Worm (Caenorhabditis elegans): ENCODE measurements around the gene nlp-16.

nlp-16 gene

ce11 chrIV:6294081-6294480 is 34.4 kb upstream of the nlp-16 start, which contains the start of gene hil-2 (continued):
- TF ChIP-seq C16A3.4 (tag; optimal IDR thresholded peaks at IDR 0.05) (peak; percentile 4), ces-1 (GFP tag; optimal IDR thresholded peaks at IDR 0.05) (no peak), pag-3 (tag; optimal IDR thresholded peaks at IDR 0.05; ENCODE audit: borderline replicate concordance, insufficient read depth) (no peak), mdl-1 (tag; optimal IDR thresholded peaks at IDR 0.05) (no peak), nhr-11 (tag; optimal IDR thresholded peaks at IDR 0.05) (no peak), efl-3 (GFP tag; optimal IDR thresholded peaks at IDR 0.05) (no peak), lin-15B (tag; optimal IDR thresholded peaks at IDR 0.05) (no peak), sox-4 (tag; optimal IDR thresholded peaks at IDR 0.05) (no peak), C34B4.2 (tag; optimal IDR thresholded peaks at IDR 0.05) (no peak), hpl-2 (GFP tag; optimal IDR thresholded peaks at IDR 0.05) (no peak), dpl-1 (GFP tag; optimal IDR thresholded peaks at IDR 0.05) (peak in 1 of 3 experiments; percentile 13), jun-1 (tag; optimal IDR thresholded peaks at IDR 0.05) (no peak), skn-1 (tag; optimal IDR thresholded peaks at IDR 0.05) (no peak), mef-2 (tag; optimal IDR thresholded peaks at IDR 0.05) (no peak), nhr-47 (tag; optimal IDR thresholded peaks at IDR 0.05) (peak; percentile 23), fkh-8 (tag; optimal IDR thresholded peaks at IDR 0.05) (no peak), lin-39 (tag; optimal IDR thresholded peaks at IDR 0.05) (no peak), unc-130 (tag; optimal IDR thresholded peaks at IDR 0.05) (no peak), lsy-2 (tag; optimal IDR thresholded peaks at IDR 0.05) (no peak), alr-1 (tag; optimal IDR thresholded peaks at IDR 0.05; ENCODE audit: borderline replicate concordance) (no peak), lin-14 (GFP tag; optimal IDR thresholded peaks at IDR 0.05) (no peak), nhr-71 (tag; optimal IDR thresholded peaks at IDR 0.05) (peak; percentile 17), elt-2 (tag; optimal IDR thresholded peaks at IDR 0.05) (no peak), dsc-1 (tag; optimal IDR thresholded peaks at IDR 0.05) (no peak), nhr-84 (tag; optimal IDR thresholded peaks at IDR 0.05) (no peak), unc-98 (GFP tag; IDR thresholded peaks at IDR 0.05) (no peak), Y116A8C.19 (tag; optimal IDR thresholded peaks at IDR 0.05; ENCODE audit: borderline replicate concordance) (no peak), egl-27 (tag; optimal IDR thresholded peaks at IDR 0.05) (no peak), ceh-90 (tag; optimal IDR thresholded peaks at IDR 0.05) (no peak), rnt-1 (tag; optimal IDR thresholded peaks at IDR 0.05) (no peak), nhr-85 (tag) (no peak), nhr-237 (tag; optimal IDR thresholded peaks at IDR 0.05) (no peak), zag-1 (tag; optimal IDR thresholded peaks at IDR 0.05) (no peak), ceh-8 (GFP tag; optimal IDR thresholded peaks at IDR 0.05) (no peak), C04F5.9 (tag; optimal IDR thresholded peaks at IDR 0.05) (no peak), sptf-1 (tag; optimal IDR thresholded peaks at IDR 0.05) (no peak), ceh-63 (GFP tag; optimal IDR thresholded peaks at IDR 0.05) (no peak), hlh-17 (GFP tag; optimal IDR thresholded peaks at IDR 0.05; ENCODE audit: borderline replicate concordance) (no peak), unc-30 (tag; optimal IDR thresholded peaks at IDR 0.05) (no peak), zip-4 (GFP tag; optimal IDR thresholded peaks at IDR 0.05) (no peak), sup-37 (GFP tag; optimal IDR thresholded peaks at IDR 0.05) (no peak), isw-1 (GFP tag; IDR thresholded peaks at IDR 0.05) (no peak), ztf-11 (tag; optimal IDR thresholded peaks at IDR 0.05) (peak in 1 of 2 experiments; percentile 4), snu-23 (GFP tag; optimal IDR thresholded peaks at IDR 0.05) (no peak), nhr-12 (tag; optimal IDR thresholded peaks at IDR 0.05) (no peak), vab-15 (tag; optimal IDR thresholded peaks at IDR 0.05) (no peak), nhr-20 (tag; optimal IDR thresholded peaks at IDR 0.05) (no peak), nhr-28 (tag; optimal IDR thresholded peaks at IDR 0.05) (no peak), F16B12.6 (tag; optimal IDR thresholded peaks at IDR 0.05) (no peak), tlp-1 (tag; optimal IDR thresholded peaks at IDR 0.05) (no peak), ceh-82 (tag; optimal IDR thresholded peaks at IDR 0.05) (peak in 1 of 3 experiments; percentile 44), fkh-4 (tag; optimal IDR thresholded peaks at IDR 0.05; ENCODE audit: borderline replicate concordance) (no peak), mab-9 (GFP tag; IDR thresholded peaks at IDR 0.05) (no peak)
